Worm (Caenorhabditis elegans) whole organism, L4/young adult: Measurements from ENCODE around the gene ceh-40.

Source experiments
- W03F9.2 ChIP-seq: fragments of 150-350 bp; optimal IDR thresholded peaks from 2 replicates; lab custom pipeline; 2014; ENCODE audit warnings: missing biosample characterization, missing genetic modification characterization
- dao-5 ChIP-seq: sonication (generic microtip); optimal IDR thresholded peaks from 2 replicates; lab custom pipeline; 2016; ENCODE audit warnings: missing genotype, missing genetic modification characterization, moderate library complexity, missing compliant biosample characterization
- him-1 ChIP-seq: sonication (generic microtip); optimal IDR thresholded peaks from 2 replicates; lab custom pipeline; 2016; ENCODE audit warnings: missing genotype, missing genetic modification reagents, missing genetic modification characterization, missing compliant biosample characterization

DNA sequence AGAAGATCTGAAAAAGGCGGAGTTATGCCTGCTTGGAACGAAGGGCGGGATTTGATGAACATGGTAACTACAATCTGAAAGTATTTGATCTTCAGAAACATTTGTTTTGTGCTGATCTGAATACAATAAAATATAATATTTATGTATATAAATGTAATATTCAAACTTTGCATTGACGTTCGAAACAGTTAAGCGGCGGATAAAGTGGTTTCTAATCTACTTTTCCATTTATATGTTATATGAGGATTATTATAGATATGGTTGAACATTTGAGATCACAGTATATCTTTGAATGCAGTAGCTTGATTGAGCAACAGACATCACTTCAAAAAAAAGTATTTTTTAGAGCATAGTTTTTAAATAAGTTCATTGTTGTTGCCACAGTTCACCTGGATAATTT is 46.7 kb downstream of the ceh-40 start, which contains the start of gene H19J13.2:
- TF ChIP-seq W03F9.2 (tag; lab: Kevin White, UChicago) (no peak), him-1 (tag; lab: Kevin White, UChicago) (no peak), dao-5 (tag; lab: Kevin White, UChicago) (no peak)
